Fruit fly (Drosophila melanogaster): ENCODE results near the gene Syt12.

The Syt12 gene

dm6 chrX:13334434-13335146 is 24.5 kb upstream of the Syt12 start:
- TF ChIP-seq noc (tag; optimal IDR thresholded peaks at IDR 0.05), result peak; percentile 52

DNA sequence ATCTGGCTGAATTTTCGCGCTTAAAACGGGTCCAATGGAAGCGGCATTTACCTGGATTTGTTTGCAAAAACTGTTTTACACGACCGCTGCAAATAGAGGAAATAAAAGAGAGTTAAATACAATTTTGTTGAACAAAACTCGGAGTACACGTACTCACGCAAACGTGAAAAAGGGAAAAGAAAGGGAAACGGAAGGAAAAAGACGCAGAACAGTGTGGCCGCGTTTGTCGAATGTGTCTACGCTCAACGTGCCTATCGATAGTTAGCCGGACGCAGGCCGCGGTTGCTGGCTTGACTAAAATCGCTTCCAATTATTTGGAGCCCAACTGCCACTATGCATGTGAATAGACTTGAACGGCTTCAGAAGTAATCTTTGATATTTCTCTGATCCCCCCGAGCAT is 21.6 kb upstream of the Syt12 start, which contains the start of gene RpS15Aa:
Gene RpS15Aa, minus strand, starts transcription at position 252 of the 400 bp plus-strand sequence.
- TF ChIP-seq noc (tag; optimal IDR thresholded peaks at IDR 0.05), result peak; percentile 51

DNA sequence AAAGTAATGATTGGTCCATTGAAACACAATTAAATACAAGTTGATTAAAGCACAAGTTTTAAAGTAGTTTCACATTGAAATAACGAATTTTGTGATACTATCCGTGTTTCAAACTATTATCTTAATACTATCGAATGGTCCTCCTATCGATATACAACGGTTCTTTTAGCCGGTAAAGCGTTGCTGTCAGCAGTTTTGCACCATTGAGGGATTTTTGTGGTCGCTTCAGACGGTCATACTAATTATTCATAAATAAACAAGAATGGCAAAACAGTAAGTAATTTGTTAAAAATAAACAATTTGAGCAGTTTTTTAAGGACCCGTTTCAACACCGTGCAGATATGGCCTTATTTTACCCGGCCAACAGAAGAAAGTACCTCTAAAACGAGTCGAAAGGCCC is 20.9 kb upstream of the Syt12 start, which contains the start of gene CG15747:
Gene CG15747, plus strand, starts transcription at position 206 of the 400 bp plus-strand sequence.
- TF ChIP-seq noc (tag; optimal IDR thresholded peaks at IDR 0.05), result no peak

DNA sequence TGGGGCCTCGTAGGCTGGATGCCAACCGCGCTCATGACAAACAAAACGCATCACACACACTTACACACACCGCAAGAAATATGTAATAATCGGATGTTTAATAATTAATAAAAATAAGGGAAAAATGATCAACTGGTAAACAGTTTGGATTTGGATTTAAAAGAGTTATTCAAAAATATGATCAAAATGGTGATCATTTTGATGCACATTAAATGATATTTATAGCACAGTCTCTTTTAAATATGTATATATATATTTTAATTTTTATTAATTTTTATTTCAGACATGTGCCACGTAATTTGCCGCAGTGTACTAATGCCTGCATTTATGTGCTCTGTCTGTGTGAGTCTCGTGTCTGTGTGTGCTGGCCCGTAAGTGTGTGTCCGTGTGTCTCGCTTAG is 13.7 kb upstream of the Syt12 start:
- TF ChIP-seq noc (tag; optimal IDR thresholded peaks at IDR 0.05), result no peak

DNA sequence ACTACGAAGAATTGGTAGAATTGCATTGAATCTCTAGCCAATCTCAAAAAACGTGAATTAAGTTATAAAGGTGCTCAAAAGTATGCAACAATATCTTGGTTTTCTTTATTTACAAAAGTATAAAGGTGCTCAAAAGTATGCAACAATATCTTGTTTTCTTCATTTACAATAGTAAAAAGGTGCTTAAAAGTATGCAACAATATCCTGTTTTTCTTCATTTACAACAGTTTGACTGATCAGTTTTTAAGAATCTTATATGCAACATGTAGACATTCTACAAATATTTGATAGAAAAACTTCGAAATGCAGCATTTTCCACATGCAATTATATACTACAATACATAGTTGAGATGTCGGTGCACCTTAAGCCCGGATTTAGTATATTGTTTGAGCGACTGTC is 12.1 kb upstream of the Syt12 start:
- no peak for TF ChIP-seq noc (tag; optimal IDR thresholded peaks at IDR 0.05)

dm6 chrX:13358240-13358799 is 728 bp upstream of the Syt12 start:
- TF ChIP-seq noc (tag; optimal IDR thresholded peaks at IDR 0.05), result no peak

dm6 chrX:13368149-13368548 is 9.1 kb downstream of the Syt12 start, which contains the start of gene dmrt11E:
TSS of gene dmrt11E (plus strand) at chrX:13368191.
- no peak for TF ChIP-seq noc (tag; optimal IDR thresholded peaks at IDR 0.05)

DNA sequence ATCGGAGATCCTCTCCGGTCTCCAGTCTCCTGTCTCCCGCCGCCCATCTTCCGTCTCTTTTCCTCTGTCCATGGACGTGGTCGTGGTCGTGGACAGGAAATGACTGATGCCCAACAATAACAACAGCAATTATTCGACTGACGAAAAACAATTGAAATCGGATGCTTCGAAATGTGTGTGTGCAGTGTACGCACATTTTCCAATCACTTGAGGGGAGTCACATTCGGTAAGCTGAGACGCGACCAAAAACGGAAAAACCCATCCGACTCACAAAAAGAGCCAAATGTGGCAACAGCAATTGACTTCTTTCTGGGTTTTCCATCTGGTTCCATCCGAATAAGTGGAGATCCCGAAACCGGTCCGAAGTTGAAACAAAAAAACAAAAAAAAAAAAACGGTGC is 10.4 kb downstream of the Syt12 start:
- no peak for TF ChIP-seq noc (tag; optimal IDR thresholded peaks at IDR 0.05)

DNA sequence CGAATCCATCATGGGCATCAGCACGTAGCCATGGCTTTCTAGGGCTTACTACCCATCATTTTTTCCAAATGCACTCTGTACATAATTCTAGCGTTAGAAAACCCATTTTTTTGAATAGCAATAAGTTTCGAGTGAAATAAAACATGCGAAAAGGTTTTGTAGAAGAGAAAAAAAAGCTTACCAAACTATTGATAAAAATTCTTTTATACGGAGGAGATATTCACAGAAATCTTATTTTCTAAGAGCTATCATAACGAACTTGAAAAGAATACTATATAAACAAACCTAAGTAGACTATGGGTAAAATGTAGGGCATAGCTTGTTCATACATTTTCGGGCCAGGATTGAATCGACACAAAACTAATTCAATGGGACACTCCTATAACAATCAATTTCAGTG is 11.3 kb downstream of the Syt12 start, which contains the start of gene CG1640:
Gene CG1640, plus strand, starts transcription at position 301 of the 400 bp plus-strand sequence.
- no peak for TF ChIP-seq noc (tag; optimal IDR thresholded peaks at IDR 0.05)

dm6 chrX:13370826-13371703 is 12.0 kb downstream of the Syt12 start:
- TF ChIP-seq noc (tag; optimal IDR thresholded peaks at IDR 0.05), result peak; percentile 37

DNA sequence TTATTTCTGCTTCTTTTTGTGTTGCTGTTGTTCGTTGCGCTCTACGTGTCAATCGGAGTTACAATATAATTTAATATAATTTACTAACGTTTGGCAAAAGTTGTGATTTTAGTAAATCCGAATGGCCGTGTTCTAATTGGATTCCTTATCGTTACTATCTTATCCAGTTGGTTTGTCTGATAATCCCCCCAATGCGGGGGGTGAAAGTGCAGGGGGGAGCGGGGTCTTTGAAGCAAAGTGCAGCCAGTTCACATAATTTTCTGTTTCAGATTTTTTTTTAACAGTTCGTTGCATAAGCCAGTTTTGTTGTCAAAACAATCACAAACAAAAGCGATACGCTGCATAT is 12.6 kb downstream of the Syt12 start:
- TF ChIP-seq noc (tag; optimal IDR thresholded peaks at IDR 0.05), result no peak

- no peak for TF ChIP-seq noc (tag; optimal IDR thresholded peaks at IDR 0.05)
These were observed 13.5 kb downstream of the Syt12 start for dm6 chrX:13372512-13372911.

- peak; percentile 63 for TF ChIP-seq noc (tag; optimal IDR thresholded peaks at IDR 0.05)
These were observed 14.4 kb downstream of the Syt12 start for dm6 chrX:13373239-13374153.

DNA sequence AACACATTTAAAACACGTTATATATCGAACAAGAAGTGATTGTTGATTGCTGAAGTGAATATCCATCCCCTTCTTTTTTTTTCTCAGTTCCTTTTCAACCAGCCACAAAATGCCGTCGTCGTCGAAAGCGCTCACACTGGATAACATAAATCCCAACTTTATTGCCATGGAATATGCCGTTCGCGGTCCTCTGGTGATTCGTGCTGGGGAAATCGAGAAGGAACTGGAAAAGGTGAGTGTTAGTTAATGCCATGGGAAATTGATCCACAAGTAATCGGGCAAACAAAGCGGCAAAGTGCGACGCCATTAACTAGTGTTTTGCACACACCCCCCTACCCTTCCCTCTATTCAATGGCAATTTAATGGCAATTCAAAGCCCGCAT is 15.1 kb downstream of the Syt12 start:
- no peak for TF ChIP-seq noc (tag; optimal IDR thresholded peaks at IDR 0.05)

DNA sequence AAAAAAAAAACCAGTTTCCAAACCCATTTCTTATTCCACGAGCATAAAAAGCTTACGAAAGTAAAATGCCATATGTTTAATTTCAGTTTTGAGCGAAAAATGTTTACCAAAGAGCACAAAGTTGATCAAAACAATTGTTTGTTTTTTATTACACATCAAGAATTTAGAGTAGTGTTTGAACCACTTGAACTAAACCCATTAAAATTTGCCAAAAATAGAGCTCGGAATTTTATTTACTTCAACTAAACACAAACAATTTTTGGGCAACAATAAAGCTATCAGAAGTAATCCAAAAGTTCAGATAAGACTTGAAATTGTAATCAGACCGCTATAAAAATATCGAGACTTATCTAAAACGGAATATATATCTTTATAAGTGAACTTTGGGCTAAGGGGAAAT is 15.9 kb downstream of the Syt12 start:
- no peak for TF ChIP-seq noc (tag; optimal IDR thresholded peaks at IDR 0.05)

Measured in whole organism, larva.